Fruit fly (Drosophila melanogaster) whole organism, embryonic: ENCODE measurements around the gene CG42553.

Experiments used
- Bgb ChIP-seq: fragments of 200-800 bp; sonication (Bioruptor generic); IDR thresholded peaks from 2 replicates; pipeline ENCODE4 v1.3.6; 2022; ENCODE audit warnings: missing biosample characterization, missing genetic modification characterization; ENCODE audit not compliant: partially characterized antibody
- CG11456 ChIP-seq: fragments of 200-800 bp; sonication (Bioruptor generic); IDR thresholded peaks from 3 replicates; pipeline ENCODE4 v1.3.6; 2022; ENCODE audit warnings: missing biosample characterization, missing genetic modification characterization
- CG11504 ChIP-seq: fragments of 200-800 bp; sonication (Bioruptor generic); optimal IDR thresholded peaks from 3 replicates; lab custom pipeline; 2019; ENCODE audit warnings: missing biosample characterization, mild to moderate bottlenecking, missing genetic modification characterization, moderate library complexity
- CG12744 ChIP-seq: fragments of 200-800 bp; sonication (Bioruptor generic); optimal IDR thresholded peaks from 2 replicates; lab custom pipeline; 2016; ENCODE audit warnings: missing biosample characterization, missing genetic modification characterization
- CG13424 ChIP-seq: fragments of 200-800 bp; sonication (Bioruptor generic); optimal IDR thresholded peaks from 2 replicates; lab custom pipeline; 2019; ENCODE audit warnings: missing biosample characterization, mild to moderate bottlenecking, missing genetic modification characterization, moderate library complexity
- CG13624 ChIP-seq: fragments of 200-800 bp; sonication (Bioruptor generic); optimal IDR thresholded peaks from 2 replicates; lab custom pipeline; 2016; ENCODE audit warnings: missing biosample characterization, missing genetic modification characterization
- CG13775 ChIP-seq: fragments of 200-800 bp; sonication (Bioruptor generic); optimal IDR thresholded peaks from 3 replicates; lab custom pipeline; 2017; ENCODE audit warnings: missing biosample characterization, mild to moderate bottlenecking, missing genetic modification characterization
- CG17385 ChIP-seq: fragments of 200-800 bp; sonication (Bioruptor generic); optimal IDR thresholded peaks from 3 replicates; lab custom pipeline; 2018; ENCODE audit warnings: missing biosample characterization, mild to moderate bottlenecking, missing genetic modification characterization
- CG18476 ChIP-seq: fragments of 200-800 bp; sonication (Bioruptor generic); optimal IDR thresholded peaks from 2 replicates; lab custom pipeline; 2016; ENCODE audit warnings: missing biosample characterization, mild to moderate bottlenecking, missing genetic modification characterization
- CG18619 ChIP-seq: fragments of 200-800 bp; sonication (Bioruptor generic); optimal IDR thresholded peaks from 3 replicates; lab custom pipeline; 2017; ENCODE audit warnings: missing biosample characterization, mild to moderate bottlenecking, missing genetic modification characterization
- CG30403 ChIP-seq: fragments of 200-800 bp; sonication (Bioruptor generic); optimal IDR thresholded peaks from 3 replicates; lab custom pipeline; 2016; ENCODE audit warnings: missing biosample characterization, missing genetic modification characterization
- CG3995 ChIP-seq: fragments of 200-800 bp; sonication (Bioruptor generic); optimal IDR thresholded peaks from 3 replicates; lab custom pipeline; 2016; ENCODE audit warnings: missing biosample characterization, missing genetic modification characterization
- CG4854 ChIP-seq: fragments of 200-800 bp; sonication (Bioruptor generic); optimal IDR thresholded peaks from 2 replicates; lab custom pipeline; 2016; ENCODE audit warnings: missing biosample characterization, missing genetic modification characterization, inconsistent platforms
- CG6765 ChIP-seq: fragments of 200-800 bp; sonication (Bioruptor generic); optimal IDR thresholded peaks from 3 replicates; lab custom pipeline; 2017; ENCODE audit warnings: missing biosample characterization, mild to moderate bottlenecking, missing genetic modification characterization
- CG6791 ChIP-seq: fragments of 200-800 bp; sonication (Bioruptor generic); IDR thresholded peaks from 3 replicates; pipeline ENCODE4 v1.3.6; 2022; ENCODE audit warnings: missing biosample characterization, missing genetic modification characterization; ENCODE audit not compliant: partially characterized antibody
- CG7987 ChIP-seq: fragments of 200-800 bp; sonication (Bioruptor generic); optimal IDR thresholded peaks from 2 replicates; lab custom pipeline; 2018; ENCODE audit warnings: missing biosample characterization, mild to moderate bottlenecking, missing genetic modification characterization, moderate library complexity
- CG8281 ChIP-seq: fragments of 200-800 bp; sonication (Bioruptor generic); optimal IDR thresholded peaks from 2 replicates; lab custom pipeline; 2018; ENCODE audit warnings: missing biosample characterization, mild to moderate bottlenecking, missing genetic modification characterization, moderate library complexity
- Dad ChIP-seq: fragments of 200-800 bp; sonication (Bioruptor generic); optimal IDR thresholded peaks from 3 replicates; lab custom pipeline; 2016; ENCODE audit warnings: missing biosample characterization, missing genetic modification characterization
- Dip3 ChIP-seq: fragments of 200-800 bp; sonication (Bioruptor generic); optimal IDR thresholded peaks from 3 replicates; lab custom pipeline; 2016; ENCODE audit warnings: missing biosample characterization, missing genetic modification characterization
- HLH3B ChIP-seq: fragments of 200-800 bp; sonication (Bioruptor generic); IDR thresholded peaks from 2 replicates; pipeline ENCODE4 v1.3.6; 2022; ENCODE audit warnings: missing biosample characterization, missing genetic modification characterization
- Hand ChIP-seq: fragments of 200-800 bp; sonication (Bioruptor generic); optimal IDR thresholded peaks from 2 replicates; lab custom pipeline; 2017; ENCODE audit warnings: mild to moderate bottlenecking, missing biosample characterization, missing genetic modification reagents, missing genetic modification characterization
- NFAT ChIP-seq: fragments of 200-800 bp; sonication (Bioruptor generic); IDR thresholded peaks from 2 replicates; pipeline ENCODE4 v1.3.6; 2022; ENCODE audit warnings: missing biosample characterization, missing genetic modification characterization
- Opbp ChIP-seq: fragments of 200-800 bp; sonication (Bioruptor generic); IDR thresholded peaks from 3 replicates; pipeline ENCODE4 v1.3.6; 2022; ENCODE audit warnings: missing biosample characterization, missing genetic modification characterization; ENCODE audit not compliant: partially characterized antibody
- Scr ChIP-seq: fragments of 200-800 bp; sonication (Bioruptor generic); IDR thresholded peaks from 2 replicates; pipeline ENCODE4 v1.3.6; 2022; ENCODE audit warnings: missing biosample characterization, missing genetic modification characterization; ENCODE audit not compliant: partially characterized antibody
- Sox100B ChIP-seq: fragments of 200-800 bp; sonication (Bioruptor generic); optimal IDR thresholded peaks from 3 replicates; lab custom pipeline; 2018; ENCODE audit warnings: missing biosample characterization, mild to moderate bottlenecking, missing genetic modification characterization
- Sry-δ ChIP-seq: fragments of 200-800 bp; sonication (Bioruptor generic); optimal IDR thresholded peaks from 2 replicates; lab custom pipeline; 2016; ENCODE audit warnings: missing biosample characterization, missing genetic modification characterization
- Stat92E ChIP-seq, 3 experiments: fragments of >200 bp in 2 of 3; fragments of 200-800 bp in 1 of 3; sonication (Bioruptor generic) in 1 of 3; optimal IDR thresholded peaks; 2 replicates each; lab custom pipeline; 2017 to 2019; ENCODE audit warnings: missing biosample characterization in 3 of 3, missing genetic modification characterization in 3 of 3, mild to moderate bottlenecking in 1 of 3, moderate library complexity in 1 of 3
- TFAM ChIP-seq: fragments of 200-800 bp; sonication (Bioruptor generic); optimal IDR thresholded peaks from 2 replicates; lab custom pipeline; 2017; ENCODE audit warnings: missing biosample characterization, missing genetic modification characterization, inconsistent platforms
- Usf ChIP-seq: fragments of 200-800 bp; sonication (Bioruptor generic); optimal IDR thresholded peaks from 2 replicates; lab custom pipeline; 2017; ENCODE audit warnings: missing genotype, missing biosample characterization, missing genetic modification characterization
- bowl ChIP-seq: fragments of 200-800 bp; sonication (Bioruptor generic); IDR thresholded peaks from 2 replicates; pipeline ENCODE4 v1.3.6; 2022; ENCODE audit warnings: missing biosample characterization, missing genetic modification characterization
- dpn ChIP-seq, 2 experiments: fragments of 200-800 bp; sonication (Bioruptor generic); optimal IDR thresholded peaks; 3 replicates each; lab custom pipeline; 2016; ENCODE audit warnings: missing biosample characterization in 2 of 2, missing genetic modification characterization in 2 of 2
- emc ChIP-seq: fragments of 200-800 bp; sonication (Bioruptor generic); optimal IDR thresholded peaks from 2 replicates; lab custom pipeline; 2016; ENCODE audit warnings: missing biosample characterization, missing genetic modification characterization
- fd3F ChIP-seq: fragments of 200-800 bp; sonication (Bioruptor generic); optimal IDR thresholded peaks from 2 replicates; lab custom pipeline; 2018; ENCODE audit warnings: missing biosample characterization, mild to moderate bottlenecking, missing genetic modification characterization, moderate library complexity
- gcm ChIP-seq: fragments of 200-800 bp; sonication (Bioruptor generic); optimal IDR thresholded peaks from 2 replicates; lab custom pipeline; 2019; ENCODE audit warnings: missing biosample characterization, mild to moderate bottlenecking, missing genetic modification characterization, moderate library complexity
- grn ChIP-seq: fragments of 200-800 bp; sonication (Bioruptor generic); optimal IDR thresholded peaks from 3 replicates; lab custom pipeline; 2017; ENCODE audit warnings: missing biosample characterization, missing genetic modification characterization
- gt ChIP-seq: fragments of 200-800 bp; sonication (Bioruptor generic); IDR thresholded peaks from 2 replicates; pipeline ENCODE4 v1.3.6; 2022; ENCODE audit warnings: missing biosample characterization, missing genetic modification characterization
- hth ChIP-seq: fragments of >200 bp; optimal IDR thresholded peaks from 2 replicates; lab custom pipeline; 2017; ENCODE audit warnings: inconsistent platforms
- kni ChIP-seq: fragments of 200-800 bp; sonication (Bioruptor generic); optimal IDR thresholded peaks from 3 replicates; lab custom pipeline; 2017; ENCODE audit warnings: mild to moderate bottlenecking, missing biosample characterization, missing genetic modification reagents, missing genetic modification characterization
- knrl ChIP-seq: fragments of 200-800 bp; sonication (Bioruptor generic); IDR thresholded peaks from 3 replicates; pipeline ENCODE4 v1.3.6; 2022; ENCODE audit warnings: missing biosample characterization, missing genetic modification characterization; ENCODE audit not compliant: partially characterized antibody
- mld ChIP-seq: fragments of 200-800 bp; sonication (Bioruptor generic); IDR thresholded peaks from 3 replicates; pipeline ENCODE4 v1.3.6; 2022; ENCODE audit warnings: missing biosample characterization, missing genetic modification characterization; ENCODE audit not compliant: partially characterized antibody
- nerfin-1 ChIP-seq: fragments of 200-800 bp; sonication (Bioruptor generic); optimal IDR thresholded peaks from 3 replicates; lab custom pipeline; 2019; ENCODE audit warnings: missing biosample characterization, mild to moderate bottlenecking, missing genetic modification characterization, moderate library complexity
- oc ChIP-seq: fragments of 200-800 bp; sonication (Bioruptor generic); optimal IDR thresholded peaks from 2 replicates; lab custom pipeline; 2018; ENCODE audit warnings: missing biosample characterization, mild to moderate bottlenecking, missing genetic modification characterization, moderate library complexity
- pnt ChIP-seq: fragments of 200-800 bp; sonication (Bioruptor generic); optimal IDR thresholded peaks from 3 replicates; lab custom pipeline; 2016; ENCODE audit warnings: missing biosample characterization, missing genetic modification characterization
- psq ChIP-seq: fragments of 200-800 bp; sonication (Bioruptor generic); optimal IDR thresholded peaks from 2 replicates; lab custom pipeline; 2017; ENCODE audit warnings: missing biosample characterization, missing genetic modification characterization
- repo ChIP-seq: fragments of 200-800 bp; sonication (Bioruptor generic); optimal IDR thresholded peaks from 2 replicates; lab custom pipeline; 2016; ENCODE audit warnings: missing biosample characterization, missing genetic modification characterization
- ssp ChIP-seq: fragments of 200-800 bp; sonication (Bioruptor generic); IDR thresholded peaks from 2 replicates; pipeline ENCODE4 v1.3.6; 2022; ENCODE audit warnings: missing biosample characterization, missing genetic modification characterization
- usp ChIP-seq: fragments of >200 bp; optimal IDR thresholded peaks from 2 replicates; lab custom pipeline; 2017; ENCODE audit warnings: missing biosample characterization, missing genetic modification characterization
- vvl ChIP-seq: fragments of 200-800 bp; sonication (Bioruptor generic); IDR thresholded peaks from 2 replicates; pipeline ENCODE4 v1.3.6; 2022; ENCODE audit warnings: missing biosample characterization, missing genetic modification characterization
- zen ChIP-seq: fragments of 200-800 bp; sonication (Bioruptor generic); optimal IDR thresholded peaks from 3 replicates; lab custom pipeline; 2018; ENCODE audit warnings: missing biosample characterization, mild to moderate bottlenecking, missing genetic modification characterization, moderate library complexity

Gene CG42553

dm6 chr3L:819297-819886 lies 14.5 kb upstream of the CG42553 start (continued):
- peak; percentile 90 for TF ChIP-seq CG11504
- TF ChIP-seq Sry-δ (GFP tag; lab: Kevin White, UChicago) = peak; percentile 49
- peak; percentile 82 for TF ChIP-seq ssp (GFP tag; lab: Robert Waterston, UW)
- peak; percentile 88 for TF ChIP-seq CG13424
- peak; percentile 71 for TF ChIP-seq nerfin-1 (tag; lab: Kevin White, UChicago)
- peak; percentile 89 for TF ChIP-seq bowl (GFP tag; lab: Robert Waterston, UW)
- peak; percentile 53 for TF ChIP-seq Hand (GFP tag; lab: Kevin White, UChicago)
- peak; percentile 71 for TF ChIP-seq CG8281 (tag; lab: Kevin White, UChicago)
- peak; percentile 76 for TF ChIP-seq CG18476 (GFP tag; lab: Kevin White, UChicago)
- peak; percentile 60 for TF ChIP-seq Usf
- peak; percentile 68 for TF ChIP-seq gcm (GFP tag; lab: Kevin White, UChicago)
- peak; percentile 27 for TF ChIP-seq zen (tag; lab: Kevin White, UChicago)
- TF ChIP-seq CG12744 (GFP tag; lab: Kevin White, UChicago) = peak; percentile 74
- TF ChIP-seq hth (lab: Kevin White, UChicago) = no peak
- peak; percentile 75 for TF ChIP-seq Sox100B (GFP tag; lab: Kevin White, UChicago)
- TF ChIP-seq Stat92E (GFP tag; optimal IDR thresholded peaks at IDR 0.05; lab: Kevin White, UChicago) = no peak
- TF ChIP-seq CG7987 (GFP tag; lab: Kevin White, UChicago) = peak; percentile 38
- peak; percentile 89 for TF ChIP-seq pnt (GFP tag; lab: Kevin White, UChicago)
- peak; percentile 75 for TF ChIP-seq CG4854 (GFP tag; lab: Kevin White, UChicago)
- TF ChIP-seq vvl (GFP tag; lab: Robert Waterston, UW) = peak; percentile 97
- TF ChIP-seq Opbp (GFP tag; lab: Robert Waterston, UW) = no peak
- peak; percentile 80 for TF ChIP-seq fd3F (GFP tag; lab: Kevin White, UChicago)
- TF ChIP-seq Scr (GFP tag; lab: Robert Waterston, UW) = no peak
- peak; percentile 93 for TF ChIP-seq NFAT (GFP tag; lab: Robert Waterston, UW)
- TF ChIP-seq Dad = peak; percentile 84
- TF ChIP-seq dpn (GFP tag; optimal IDR thresholded peaks at IDR 0.05; lab: Kevin White, UChicago) = peak; percentile 88 to 94
- TF ChIP-seq emc (GFP tag; lab: Kevin White, UChicago) = peak; percentile 73
- peak; percentile 83 for TF ChIP-seq CG17385 (GFP tag; lab: Kevin White, UChicago)
- TF ChIP-seq HLH3B (GFP tag; lab: Robert Waterston, UW) = peak; percentile 95
- no peak for TF ChIP-seq CG6791 (GFP tag; lab: Robert Waterston, UW)
- TF ChIP-seq CG13775 = peak; percentile 56
- TF ChIP-seq grn = peak; percentile 23
- TF ChIP-seq Bgb (GFP tag; lab: Robert Waterston, UW) = no peak
- peak; percentile 94 for TF ChIP-seq oc (tag; lab: Kevin White, UChicago)
- peak; percentile 80 for TF ChIP-seq CG18619 (GFP tag; lab: Kevin White, UChicago)
- TF ChIP-seq CG3995 (GFP tag; lab: Kevin White, UChicago) = peak; percentile 48
- peak; percentile 43 for TF ChIP-seq psq
- TF ChIP-seq CG6765 (GFP tag; lab: Kevin White, UChicago) = peak; percentile 74
- peak; percentile 94 for TF ChIP-seq CG11456
- peak; percentile 86 for TF ChIP-seq CG13624 (GFP tag; lab: Kevin White, UChicago)
- no peak for TF ChIP-seq usp (GFP tag; lab: Kevin White, UChicago)
- TF ChIP-seq TFAM = peak; percentile 58
- no peak for TF ChIP-seq knrl
- no peak for TF ChIP-seq mld (GFP tag; lab: Robert Waterston, UW)
- TF ChIP-seq gt = peak; percentile 78
- peak; percentile 84 for TF ChIP-seq repo (GFP tag; lab: Kevin White, UChicago)
- peak; percentile 71 for TF ChIP-seq kni (GFP tag; lab: Kevin White, UChicago)
- peak; percentile 81 for TF ChIP-seq Dip3 (GFP tag; lab: Kevin White, UChicago)
- TF ChIP-seq CG30403 = peak; percentile 90
